Worm (Caenorhabditis elegans): ENCODE data around the gene C17C3.3.

The C17C3.3 gene

DNA sequence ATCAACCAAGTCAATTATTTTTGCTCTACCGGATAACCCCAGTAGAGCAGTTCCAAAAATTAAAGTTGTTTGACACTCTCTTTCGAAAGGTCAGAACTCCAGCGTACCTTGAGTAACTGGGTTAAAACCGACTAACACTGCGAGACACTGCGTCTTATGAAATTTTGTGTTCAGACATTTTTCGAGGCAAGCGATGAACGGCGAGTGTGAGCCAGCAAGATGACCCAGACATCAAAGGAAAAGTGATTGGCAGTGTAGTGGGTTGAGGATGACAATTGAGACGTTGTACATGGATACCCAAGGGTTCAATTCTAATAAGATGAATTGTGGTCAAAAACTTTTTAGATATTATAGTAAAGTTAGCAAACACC, 17.4 kb upstream of the C17C3.3 start (continued):
- no peak for TF ChIP-seq F55B11.4 (tag; optimal IDR thresholded peaks at IDR 0.05; ENCODE audit: borderline replicate concordance, insufficient read depth)
- TF ChIP-seq ztf-18 (tag; optimal IDR thresholded peaks at IDR 0.05), result no peak
- TF ChIP-seq dox-1 (GFP tag; IDR thresholded peaks at IDR 0.05), result peak; percentile 14; the same call in 1 of the 2 replicates
- no peak for TF ChIP-seq dpff-1 (tag; optimal IDR thresholded peaks at IDR 0.05)
- TF ChIP-seq let-526 (GFP tag; IDR thresholded peaks at IDR 0.05), result no peak
- TF ChIP-seq atf-7 (tag; optimal IDR thresholded peaks at IDR 0.05), result no peak
- peak; percentile 25 for TF ChIP-seq lin-54 (GFP tag; optimal IDR thresholded peaks at IDR 0.05)
- no peak for TF ChIP-seq B0261.1 (tag; optimal IDR thresholded peaks at IDR 0.05)
- TF ChIP-seq aptf-3 (GFP tag; IDR thresholded peaks at IDR 0.05), result no peak; the same call in 1 of the 2 replicates
- peak; percentile 62; the same call in 1 of the 2 replicates for TF ChIP-seq egl-44 (GFP tag; IDR thresholded peaks at IDR 0.05)
- TF ChIP-seq ZK185.1 (tag; optimal IDR thresholded peaks at IDR 0.05; ENCODE audit: poor library complexity, severe bottlenecking), result peak; percentile 18
- no peak for TF ChIP-seq Y95B8A.8 (GFP tag; IDR thresholded peaks at IDR 0.05)
- peak; percentile 11 for TF ChIP-seq nhr-80 (tag; optimal IDR thresholded peaks at IDR 0.05)
- peak; percentile 31; the same call in 1 of the 2 replicates for TF ChIP-seq rcor-1 (GFP tag; IDR thresholded peaks at IDR 0.05)
- TF ChIP-seq Y67H2A.10 (GFP tag; conservative IDR thresholded peaks at IDR 0.05), result no peak; the same call in 1 of the 2 replicates
- TF ChIP-seq lin-40 (tag; optimal IDR thresholded peaks at IDR 0.05), result no peak
- peak; percentile 33 for TF ChIP-seq ets-4 (GFP tag; optimal IDR thresholded peaks at IDR 0.05)
- TF ChIP-seq hlh-26 (GFP tag; conservative IDR thresholded peaks at IDR 0.05), result no peak
- TF ChIP-seq pbrm-1 (GFP tag; IDR thresholded peaks at IDR 0.05), result peak; percentile 93
- TF ChIP-seq egl-18 (GFP tag; IDR thresholded peaks at IDR 0.05), result 0 out of 2 replicates have a peak, but pooled peaks have one; percentile 9
- TF ChIP-seq snpc-3.4 (tag; optimal IDR thresholded peaks at IDR 0.05), result no peak
- no peak for TF ChIP-seq aptf-2 (GFP tag; conservative IDR thresholded peaks at IDR 0.05)
- TF ChIP-seq Y56A3A.18 (GFP tag; IDR thresholded peaks at IDR 0.05), result no peak
- no peak for TF ChIP-seq unc-130 (GFP tag; optimal IDR thresholded peaks at IDR 0.05)
- peak; percentile 62; the same call in 1 of the 2 replicates for TF ChIP-seq K11D2.4 (GFP tag; IDR thresholded peaks at IDR 0.05)
- no peak for TF ChIP-seq madf-3 (GFP tag; IDR thresholded peaks at IDR 0.05)
- peak; percentile 32 for TF ChIP-seq F22D6.2 (tag; optimal IDR thresholded peaks at IDR 0.05)
- TF ChIP-seq him-1 (tag; optimal IDR thresholded peaks at IDR 0.05), result no peak
- TF ChIP-seq lir-1 (GFP tag; conservative IDR thresholded peaks at IDR 0.05), result no peak

- TF ChIP-seq Y67H2A.10 (GFP tag; conservative IDR thresholded peaks at IDR 0.05) (no peak), attf-3 (GFP tag; conservative IDR thresholded peaks at IDR 0.05) (no peak), ZK185.1 (tag; optimal IDR thresholded peaks at IDR 0.05; ENCODE audit: poor library complexity, severe bottlenecking) (peak; percentile 29)
These were observed 16.8 kb upstream of the C17C3.3 start, which contains the start of gene ins-13 for ce11 chrII:5544764-5545163. Gene ins-13 (minus strand): TSS chrII:5544864.

DNA sequence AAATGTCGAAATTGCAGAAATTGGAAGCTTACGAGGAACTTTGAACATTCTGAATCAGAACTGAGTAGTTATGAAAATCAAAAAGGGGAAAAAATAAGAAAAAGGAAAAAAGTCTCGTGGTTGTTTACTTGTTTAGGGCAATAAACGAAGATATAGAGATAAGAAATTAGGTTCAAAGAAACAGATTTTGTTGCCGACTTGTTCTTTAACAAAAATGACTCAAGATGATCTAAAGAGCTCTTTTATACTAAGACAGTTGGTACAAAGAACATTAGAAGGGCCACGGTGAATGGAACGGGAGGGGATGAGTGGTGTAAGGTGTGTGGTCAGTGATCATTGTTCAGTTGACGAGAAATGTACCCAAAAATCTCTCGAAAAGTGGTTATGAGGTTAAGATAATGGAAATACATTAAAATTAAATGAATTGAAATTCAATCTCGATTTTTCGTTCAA, 14.1 kb upstream of the C17C3.3 start, which contains the start of gene acdh-2:
Gene acdh-2 (minus strand): TSS at position 51 of the 453 bp plus-strand sequence.
- no peak for TF ChIP-seq snpc-4 (GFP tag; optimal IDR thresholded peaks at IDR 0.05)
- TF ChIP-seq snpc-4 (tag; optimal IDR thresholded peaks at IDR 0.05), result peak in 2 of 4 experiments; percentile 3 to 50
- no peak for TF ChIP-seq nhr-179 (tag; optimal IDR thresholded peaks at IDR 0.05)
- no peak for TF ChIP-seq tlf-1 (GFP tag; optimal IDR thresholded peaks at IDR 0.05)

DNA sequence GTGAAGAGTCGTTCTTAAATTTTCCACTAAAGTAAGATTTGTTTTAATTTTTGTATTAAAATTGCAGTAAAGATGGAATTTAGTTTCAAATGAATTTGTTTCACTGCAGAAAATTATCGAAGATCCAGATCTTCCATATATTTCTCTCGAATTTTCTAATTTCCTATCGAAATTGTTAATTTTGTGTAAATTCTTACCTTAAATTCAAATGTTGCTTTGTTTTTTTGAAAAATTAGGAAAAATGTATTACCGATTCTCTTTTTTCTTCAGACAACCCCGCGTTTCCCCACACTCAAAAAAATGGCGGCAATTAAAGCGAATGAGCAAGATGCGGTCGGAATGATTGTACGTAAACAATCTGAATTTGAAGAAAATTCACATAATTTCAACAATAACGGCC, 11.8 kb upstream of the C17C3.3 start, which contains the start of gene C17C3.6:
Gene C17C3.6 (plus strand): TSS at position 301 of the 400 bp plus-strand sequence.
- TF ChIP-seq Y56A3A.18 (GFP tag; IDR thresholded peaks at IDR 0.05) (no peak), lin-40 (tag; optimal IDR thresholded peaks at IDR 0.05) (no peak)
